Worm (Caenorhabditis elegans): ENCODE data around the gene sgo-1.

DNA sequence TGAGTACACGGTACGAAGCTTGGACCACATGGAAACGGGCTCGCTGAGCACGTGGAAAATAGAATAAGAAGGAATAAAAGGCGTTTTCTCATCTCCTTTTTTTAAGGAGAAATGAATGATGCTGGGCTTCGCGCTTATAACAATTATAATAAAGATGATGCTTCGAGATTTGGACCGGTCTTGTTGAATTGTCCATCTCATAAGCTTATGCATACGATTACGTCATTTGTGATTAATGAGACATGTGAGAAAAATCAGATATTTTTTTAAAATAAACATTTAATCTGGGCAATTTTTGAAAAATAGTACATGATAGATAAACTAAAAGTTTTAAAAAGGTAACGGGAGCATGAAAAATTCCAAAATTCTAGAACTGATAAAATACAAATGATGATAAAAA, 39.0 kb downstream of the sgo-1 start, which contains the start of gene C46A5.4:
- TF ChIP-seq elt-1 (tag; optimal IDR thresholded peaks at IDR 0.05) (no peak), R02D3.7 (tag; optimal IDR thresholded peaks at IDR 0.05) (no peak), elt-2 (tag; optimal IDR thresholded peaks at IDR 0.05) (no peak), nhr-23 (tag; optimal IDR thresholded peaks at IDR 0.05) (no peak)

Data from whole organism, L3 larva.